Worm (Caenorhabditis elegans) whole organism, early embryonic: Measurements from ENCODE around the gene F25F2.1.

Source experiments
- B0310.2 ChIP-seq: sonication (generic microtip); optimal IDR thresholded peaks from 2 replicates; lab custom pipeline; 2016; ENCODE audit warnings: mild to moderate bottlenecking, missing genetic modification characterization, missing compliant biosample characterization
- F13C5.2 ChIP-seq: sonication (generic microtip); optimal IDR thresholded peaks from 2 replicates; lab custom pipeline; 2017; ENCODE audit warnings: mild to moderate bottlenecking, missing genetic modification characterization, inconsistent platforms, missing compliant biosample characterization
- aly-1 ChIP-seq: sonication (generic microtip); optimal IDR thresholded peaks from 2 replicates; lab custom pipeline; 2016; ENCODE audit warnings: missing genetic modification characterization, missing compliant biosample characterization
- ama-1 ChIP-seq: fragments of 150-350 bp; optimal IDR thresholded peaks from 2 replicates; lab custom pipeline; 2014
- ceh-13 ChIP-seq: fragments of 200-800 bp; sonication (Bioruptor generic); optimal IDR thresholded peaks from 2 replicates; lab custom pipeline; 2018; ENCODE audit warnings: mild to moderate bottlenecking, missing genetic modification characterization, missing compliant biosample characterization
- ceh-36 ChIP-seq: sonication (generic microtip); optimal IDR thresholded peaks from 2 replicates; lab custom pipeline; 2016; ENCODE audit warnings: missing genetic modification characterization, inconsistent platforms, missing compliant biosample characterization
- ets-7 ChIP-seq: sonication (generic microtip); optimal IDR thresholded peaks from 2 replicates; lab custom pipeline; 2016; ENCODE audit warnings: missing genotype, missing genetic modification characterization, missing compliant biosample characterization
- flt-1 ChIP-seq: fragments of 200-800 bp; sonication (Bioruptor generic); IDR thresholded peaks from 2 replicates; pipeline ENCODE4 v1.3.6; 2022; ENCODE audit warnings: missing genetic modification characterization, missing compliant biosample characterization
- hmbx-1 ChIP-seq: sonication (generic microtip); optimal IDR thresholded peaks from 2 replicates; lab custom pipeline; 2016; ENCODE audit warnings: mild to moderate bottlenecking, missing genetic modification characterization, missing compliant biosample characterization
- hmg-4 ChIP-seq: fragments of 200-800 bp; sonication (Bioruptor generic); optimal IDR thresholded peaks from 2 replicates; lab custom pipeline; 2018; ENCODE audit warnings: mild to moderate bottlenecking, missing genetic modification characterization, missing compliant biosample characterization
- hnd-1 ChIP-seq: sonication (generic microtip); optimal IDR thresholded peaks from 2 replicates; lab custom pipeline; 2016; ENCODE audit warnings: missing genetic modification characterization, missing compliant biosample characterization
- pes-1 ChIP-seq: fragments of 200-800 bp; sonication (Bioruptor generic); IDR thresholded peaks from 2 replicates; pipeline ENCODE4 v1.3.6; 2022; ENCODE audit warnings: missing genetic modification reagents, missing genetic modification characterization, missing compliant biosample characterization
- scrt-1 ChIP-seq: fragments of 200-800 bp; sonication (Bioruptor generic); IDR thresholded peaks from 2 replicates; pipeline ENCODE4 v1.3.6; 2022; ENCODE audit warnings: missing genetic modification characterization, missing compliant biosample characterization
- sea-1 ChIP-seq: fragments of 200-800 bp; sonication (Bioruptor generic); conservative IDR thresholded peaks from 2 replicates; pipeline ENCODE4 v1.3.6; 2022; ENCODE audit warnings: missing genetic modification characterization, missing compliant biosample characterization
- tbx-11 ChIP-seq: fragments of 200-800 bp; sonication (Bioruptor generic); IDR thresholded peaks from 2 replicates; pipeline ENCODE4 v1.3.6; 2022; ENCODE audit warnings: missing genetic modification characterization, missing compliant biosample characterization
- tbx-37 ChIP-seq: fragments of 200-800 bp; sonication (Bioruptor generic); conservative IDR thresholded peaks from 2 replicates; pipeline ENCODE4 v1.3.6; 2022; ENCODE audit warnings: missing genetic modification reagents, missing genetic modification characterization, missing compliant biosample characterization
- tra-4 ChIP-seq: sonication (generic microtip); optimal IDR thresholded peaks from 2 replicates; lab custom pipeline; 2017; ENCODE audit warnings: missing genetic modification characterization, missing compliant biosample characterization

Gene F25F2.1

DNA sequence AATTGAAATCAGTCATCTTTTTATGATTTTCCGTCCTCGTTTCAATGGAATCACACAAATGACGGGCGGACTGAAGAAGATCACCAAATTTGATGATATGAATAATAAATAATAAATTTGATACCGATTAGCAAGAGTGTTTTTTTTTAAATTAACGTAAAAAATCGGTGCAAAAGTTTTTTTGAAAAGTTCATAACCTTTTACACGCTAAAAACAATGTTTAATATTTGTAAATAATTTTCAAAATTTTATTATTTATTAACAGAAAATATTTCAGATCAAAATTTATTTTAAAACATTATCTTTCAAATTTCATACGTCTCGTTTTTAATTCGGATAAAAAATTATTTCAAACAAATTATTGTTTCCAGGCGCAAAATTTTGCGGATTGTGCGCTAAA is 36.3 kb downstream of the F25F2.1 start, which contains the start of gene M88.3:
Gene M88.3, minus strand, starts transcription at position 101 of the 400 bp plus-strand sequence.
- no peak for TF ChIP-seq ama-1
- TF ChIP-seq tra-4 (tag; lab: Kevin White, UChicago): no peak
- TF ChIP-seq pes-1 (GFP tag; lab: Robert Waterston, UW): no peak
- no peak for TF ChIP-seq hmbx-1 (tag; lab: Kevin White, UChicago)
- TF ChIP-seq ceh-13 (GFP tag; lab: Kevin White, UChicago): no peak
- no peak for TF ChIP-seq hmg-4 (GFP tag; lab: Kevin White, UChicago)
- TF ChIP-seq ets-7 (tag; lab: Kevin White, UChicago): no peak
- no peak for TF ChIP-seq aly-1
- TF ChIP-seq B0310.2: no peak
- TF ChIP-seq tbx-37: no peak
- TF ChIP-seq tbx-11 (GFP tag; lab: Robert Waterston, UW): no peak
- TF ChIP-seq scrt-1 (GFP tag; lab: Robert Waterston, UW): no peak
- no peak for TF ChIP-seq flt-1
- TF ChIP-seq sea-1: no peak
- no peak for TF ChIP-seq ceh-36 (tag; lab: Kevin White, UChicago)
- no peak for TF ChIP-seq F13C5.2 (tag; lab: Kevin White, UChicago)
- no peak for TF ChIP-seq hnd-1 (tag; lab: Kevin White, UChicago)

DNA sequence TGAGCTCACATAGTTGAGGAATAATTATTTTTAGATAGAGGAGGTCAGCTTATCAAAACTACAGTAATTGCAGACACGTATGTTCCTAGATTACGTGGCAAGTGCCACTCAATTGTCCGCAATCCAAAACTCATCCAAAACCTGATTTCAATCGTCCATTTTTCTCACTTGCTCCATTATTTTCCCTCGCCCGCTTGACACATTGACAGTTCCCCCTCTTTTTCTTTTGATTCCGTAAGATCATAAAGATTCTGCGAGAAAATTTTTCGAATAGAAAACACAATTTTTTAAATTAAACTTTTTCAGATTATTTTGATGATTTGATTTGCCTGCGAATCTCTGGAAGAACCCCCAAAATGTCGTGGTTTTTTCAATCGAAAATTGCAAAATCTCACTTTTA is 40.1 kb downstream of the F25F2.1 start, which contains the start of gene M88.4:
Gene M88.4, plus strand, starts transcription at position 301 of the 400 bp plus-strand sequence.
- TF ChIP-seq aly-1: no peak
- no peak for TF ChIP-seq sea-1
- TF ChIP-seq ceh-36 (tag; lab: Kevin White, UChicago): no peak
- TF ChIP-seq tbx-11 (GFP tag; lab: Robert Waterston, UW): no peak
- no peak for TF ChIP-seq tra-4 (tag; lab: Kevin White, UChicago)
- TF ChIP-seq tbx-37: no peak
- TF ChIP-seq pes-1 (GFP tag; lab: Robert Waterston, UW): no peak
- no peak for TF ChIP-seq F13C5.2 (tag; lab: Kevin White, UChicago)
- TF ChIP-seq ama-1: no peak
- no peak for TF ChIP-seq hmg-4 (GFP tag; lab: Kevin White, UChicago)
- no peak for TF ChIP-seq flt-1
- no peak for TF ChIP-seq hmbx-1 (tag; lab: Kevin White, UChicago)
- no peak for TF ChIP-seq scrt-1 (GFP tag; lab: Robert Waterston, UW)
- TF ChIP-seq ceh-13 (GFP tag; lab: Kevin White, UChicago): no peak
- no peak for TF ChIP-seq ets-7 (tag; lab: Kevin White, UChicago)
- no peak for TF ChIP-seq B0310.2
- TF ChIP-seq hnd-1 (tag; lab: Kevin White, UChicago): no peak

DNA sequence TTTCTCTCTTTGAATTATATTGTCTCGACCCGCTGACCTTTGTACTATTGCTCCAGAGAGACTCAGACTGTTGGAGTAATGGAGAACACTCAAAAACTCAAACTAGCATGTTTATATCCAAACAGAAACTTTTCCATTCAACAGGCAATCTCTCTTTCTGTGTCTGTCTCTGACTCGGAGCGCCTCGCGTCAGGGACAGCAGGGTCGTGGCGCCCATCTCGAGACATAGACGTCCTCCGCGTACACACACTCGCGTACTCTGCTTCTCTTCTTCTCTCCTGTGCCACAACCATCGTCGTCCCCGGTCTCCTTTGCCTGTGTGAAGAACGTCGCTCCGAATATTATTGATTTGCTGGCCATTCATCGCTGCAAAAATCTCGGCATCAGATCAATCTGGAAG is 43.3 kb downstream of the F25F2.1 start:
- TF ChIP-seq hmbx-1 (tag; lab: Kevin White, UChicago) (no peak), hnd-1 (tag; lab: Kevin White, UChicago) (no peak), ceh-13 (GFP tag; lab: Kevin White, UChicago) (no peak), B0310.2 (no peak), tbx-11 (GFP tag; lab: Robert Waterston, UW) (no peak), aly-1 (no peak), ets-7 (tag; lab: Kevin White, UChicago) (no peak), F13C5.2 (tag; lab: Kevin White, UChicago) (no peak), flt-1 (no peak), ceh-36 (tag; lab: Kevin White, UChicago) (no peak), ama-1 (no peak), hmg-4 (GFP tag; lab: Kevin White, UChicago) (no peak), pes-1 (GFP tag; lab: Robert Waterston, UW) (no peak), sea-1 (no peak), tra-4 (tag; lab: Kevin White, UChicago) (no peak), tbx-37 (no peak), scrt-1 (GFP tag; lab: Robert Waterston, UW) (no peak)

DNA sequence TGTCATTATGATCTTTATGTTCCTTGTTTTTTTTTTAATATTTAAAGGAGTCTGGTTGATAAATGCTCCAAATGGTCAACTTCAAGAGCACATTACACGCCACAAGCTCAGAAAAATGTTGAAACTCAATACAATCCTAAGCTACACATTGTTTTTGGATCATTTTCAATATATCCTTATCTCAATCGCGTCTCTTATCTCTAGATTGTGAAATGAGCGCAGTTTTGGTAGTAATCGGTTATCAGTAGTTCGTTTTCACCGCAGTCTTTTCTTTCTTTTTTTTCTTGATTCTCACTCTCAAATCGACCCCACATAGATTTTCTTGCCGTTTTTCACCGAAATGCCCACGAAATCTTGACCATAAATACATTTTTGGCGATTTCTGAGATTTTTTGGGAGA is 44.2 kb downstream of the F25F2.1 start:
- no peak for TF ChIP-seq ets-7 (tag; lab: Kevin White, UChicago)
- TF ChIP-seq scrt-1 (GFP tag; lab: Robert Waterston, UW): no peak
- no peak for TF ChIP-seq pes-1 (GFP tag; lab: Robert Waterston, UW)
- no peak for TF ChIP-seq tra-4 (tag; lab: Kevin White, UChicago)
- TF ChIP-seq ceh-13 (GFP tag; lab: Kevin White, UChicago): no peak
- no peak for TF ChIP-seq B0310.2
- TF ChIP-seq tbx-37: no peak
- no peak for TF ChIP-seq F13C5.2 (tag; lab: Kevin White, UChicago)
- no peak for TF ChIP-seq hnd-1 (tag; lab: Kevin White, UChicago)

DNA sequence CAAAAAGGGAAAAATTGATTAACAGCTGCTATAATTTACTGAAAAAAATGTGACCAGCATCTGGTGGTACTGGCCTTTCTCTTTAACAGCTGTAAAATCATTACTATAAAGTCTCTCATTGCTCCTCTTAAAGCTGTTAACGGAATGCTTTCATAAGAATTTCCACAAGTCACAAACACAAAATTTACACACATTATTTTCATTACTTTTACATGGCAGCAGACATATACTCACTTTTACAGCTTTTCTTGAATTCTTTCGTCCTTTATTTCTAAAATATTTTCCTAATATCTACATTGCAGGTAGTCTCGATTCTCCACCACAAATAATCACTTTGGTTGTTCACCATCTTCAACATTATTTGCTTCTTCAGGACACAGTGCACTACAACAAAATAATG is 44.7 kb downstream of the F25F2.1 start, which contains the start of gene imph-1:
Gene imph-1, plus strand, starts transcription at position 301 of the 400 bp plus-strand sequence.
- TF ChIP-seq F13C5.2 (tag; lab: Kevin White, UChicago) (no peak), scrt-1 (GFP tag; lab: Robert Waterston, UW) (no peak), B0310.2 (no peak), ets-7 (tag; lab: Kevin White, UChicago) (no peak), tra-4 (tag; lab: Kevin White, UChicago) (no peak), aly-1 (no peak), pes-1 (GFP tag; lab: Robert Waterston, UW) (no peak), tbx-11 (GFP tag; lab: Robert Waterston, UW) (no peak), ceh-36 (tag; lab: Kevin White, UChicago) (no peak), ama-1 (no peak), hmg-4 (GFP tag; lab: Kevin White, UChicago) (no peak)

DNA sequence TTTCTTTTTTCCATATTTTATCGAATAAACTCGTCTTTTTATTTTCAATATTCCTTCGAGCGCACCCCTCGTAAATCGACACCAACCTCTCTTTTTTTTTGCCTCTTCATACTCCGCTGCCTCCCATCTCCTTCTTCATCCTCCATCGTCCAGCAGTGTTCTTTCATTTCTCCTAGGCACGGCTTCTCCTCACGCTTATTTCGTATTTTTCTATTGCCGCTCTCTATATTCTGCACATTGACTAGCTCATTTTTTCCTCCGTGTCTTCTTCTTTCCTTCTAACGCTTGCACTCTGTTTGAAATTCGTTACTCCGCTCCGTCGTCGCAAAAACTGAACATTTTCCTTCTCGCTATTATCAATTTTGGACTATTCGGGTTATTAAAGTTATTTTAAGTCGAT is 46.7 kb downstream of the F25F2.1 start:
- TF ChIP-seq pes-1 (GFP tag; lab: Robert Waterston, UW) (no peak), hnd-1 (tag; lab: Kevin White, UChicago) (no peak), F13C5.2 (tag; lab: Kevin White, UChicago) (no peak), B0310.2 (no peak), ama-1 (no peak), tbx-11 (GFP tag; lab: Robert Waterston, UW) (no peak), ets-7 (tag; lab: Kevin White, UChicago) (no peak), ceh-36 (tag; lab: Kevin White, UChicago) (no peak)

DNA sequence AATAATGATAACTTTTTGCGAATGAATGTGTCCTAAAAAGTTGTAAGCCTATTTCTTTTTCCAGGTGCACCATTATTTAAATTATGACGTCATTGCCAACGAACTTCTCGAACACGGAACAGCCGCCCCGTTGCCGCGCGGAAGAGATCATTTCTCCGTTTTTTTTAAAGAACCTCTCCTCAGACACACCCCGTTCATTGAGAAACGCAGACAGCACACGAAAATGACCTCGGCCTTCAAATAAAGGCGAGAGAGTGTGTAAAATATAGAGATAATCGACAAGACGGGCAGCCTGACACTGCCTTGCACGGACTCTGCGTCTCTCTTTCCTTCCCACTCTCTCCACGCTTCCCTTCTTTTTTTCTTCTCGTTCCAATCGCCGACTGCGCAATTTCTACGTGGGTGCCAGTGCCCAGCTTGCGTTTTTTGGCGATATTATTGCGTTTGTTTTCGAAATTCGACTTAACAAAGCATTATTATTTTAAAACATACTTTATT is 51.8 kb downstream of the F25F2.1 start:
- TF ChIP-seq F13C5.2 (tag; lab: Kevin White, UChicago) (peak; percentile 41), pes-1 (GFP tag; lab: Robert Waterston, UW) (no peak), hmg-4 (GFP tag; lab: Kevin White, UChicago) (peak; percentile 7)
